Fruit fly (Drosophila melanogaster): Measurements from ENCODE around the gene CG42342.

DNA sequence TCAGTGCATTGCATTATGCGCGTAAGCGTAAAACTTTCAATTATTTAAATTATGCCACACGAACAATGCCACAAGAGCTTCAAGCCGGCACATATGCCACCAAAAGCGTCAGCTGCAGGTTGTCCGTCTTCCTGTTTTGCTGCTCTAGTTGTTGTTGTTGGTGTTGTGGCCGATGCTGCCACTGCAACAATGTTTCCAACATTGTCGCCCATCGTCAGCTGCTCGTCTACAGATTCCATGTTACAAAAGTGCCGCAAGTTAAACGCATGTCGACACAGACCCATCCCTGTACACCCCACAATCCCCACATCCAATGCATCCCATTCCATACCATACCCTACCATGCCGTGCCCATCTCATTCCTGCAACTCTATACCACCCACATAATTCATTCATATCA is 38.7 kb downstream of the CG42342 start:
- no peak for TF ChIP-seq usp (GFP tag; optimal IDR thresholded peaks at IDR 0.05)
- TF ChIP-seq psq (optimal IDR thresholded peaks at IDR 0.05) = no peak
- TF ChIP-seq EcR (GFP tag; optimal IDR thresholded peaks at IDR 0.05) = no peak
- no peak for TF ChIP-seq CG8478 (optimal IDR thresholded peaks at IDR 0.05)
